Fruit fly (Drosophila melanogaster): ENCODE results near the gene CG10973.

Gene CG10973

DNA sequence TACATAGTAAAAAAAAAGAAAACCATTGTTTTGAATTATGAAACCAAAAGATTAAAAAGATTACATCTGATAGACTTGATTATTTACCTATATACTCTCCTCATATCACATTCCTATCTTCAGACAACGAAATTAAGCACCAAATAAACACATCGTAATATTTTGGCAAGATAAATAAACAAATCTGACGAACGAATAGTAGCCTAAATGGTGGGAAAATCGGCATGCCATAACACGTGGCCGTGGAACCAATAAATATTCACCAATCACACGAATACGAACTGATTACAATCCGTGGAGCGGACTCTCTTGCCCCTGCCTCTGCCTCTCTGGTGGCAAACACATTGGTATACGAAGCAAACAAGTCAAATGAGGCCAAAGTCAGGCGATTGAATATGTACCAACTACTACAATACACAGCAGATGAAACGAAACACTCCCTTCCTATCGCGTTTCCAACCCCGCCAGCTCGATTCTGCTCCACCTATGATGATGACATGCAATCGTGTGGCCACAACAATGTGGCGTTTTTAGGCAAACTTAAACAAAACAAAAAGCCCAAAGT, 41.6 kb upstream of the CG10973 start:
- peak; percentile 78 for TF ChIP-seq Med (GFP tag)
- TF ChIP-seq CG2199 (GFP tag; IDR thresholded peaks at IDR 0.05): peak; percentile 74; the same call in 1 of the 3 replicates
- no peak for TF ChIP-seq CG17361 (GFP tag; IDR thresholded peaks at IDR 0.05)
- TF ChIP-seq rib (GFP tag; IDR thresholded peaks at IDR 0.05): peak; percentile 34; the same call in 1 of the 2 replicates
- TF ChIP-seq gsb (GFP tag; IDR thresholded peaks at IDR 0.05): peak; percentile 6; the same call in 1 of the 2 replicates
- peak; percentile 28 for TF ChIP-seq wek (GFP tag; optimal IDR thresholded peaks at IDR 0.05)
- TF ChIP-seq MESR4 (GFP tag; optimal IDR thresholded peaks at IDR 0.05): no peak
- no peak for TF ChIP-seq BtbVII (GFP tag; optimal IDR thresholded peaks at IDR 0.05)
- no peak for TF ChIP-seq CG8290 (GFP tag; optimal IDR thresholded peaks at IDR 0.05)
- peak in 1 of 2 experiments; percentile 46 for TF ChIP-seq CG8290 (tag; optimal IDR thresholded peaks at IDR 0.05)
- no peak for TF ChIP-seq Dll (GFP tag; IDR thresholded peaks at IDR 0.05; ENCODE audit: partially characterized antibody)
- no peak for TF ChIP-seq Doc2 (GFP tag; IDR thresholded peaks at IDR 0.05)
- TF ChIP-seq Hand (GFP tag; optimal IDR thresholded peaks at IDR 0.05): peak; percentile 13
- TF ChIP-seq trem (tag; optimal IDR thresholded peaks at IDR 0.05): no peak
- no peak for TF ChIP-seq zf30C (GFP tag; optimal IDR thresholded peaks at IDR 0.05)
- TF ChIP-seq Pdp1 (GFP tag; optimal IDR thresholded peaks at IDR 0.05): peak in 1 of 2 experiments; percentile 57
- TF ChIP-seq slbo (GFP tag; IDR thresholded peaks at IDR 0.05): peak; percentile 25; the same call in 1 of the 2 replicates
- no peak for TF ChIP-seq HHEX (GFP tag; optimal IDR thresholded peaks at IDR 0.05)
- TF ChIP-seq Opbp (GFP tag; IDR thresholded peaks at IDR 0.05; ENCODE audit: partially characterized antibody): no peak
- TF ChIP-seq lbe (GFP tag; optimal IDR thresholded peaks at IDR 0.05): no peak
- TF ChIP-seq mirr (GFP tag; optimal IDR thresholded peaks at IDR 0.05): peak; percentile 46
- TF ChIP-seq sima (GFP tag; optimal IDR thresholded peaks at IDR 0.05): no peak
- TF ChIP-seq onecut (GFP tag; IDR thresholded peaks at IDR 0.05): 0 out of 2 replicates have a peak, but pooled peaks have one; percentile 9
- TF ChIP-seq Dip3 (GFP tag; optimal IDR thresholded peaks at IDR 0.05): no peak
- no peak for TF ChIP-seq CG32532 (GFP tag; IDR thresholded peaks at IDR 0.05)
- TF ChIP-seq so (GFP tag; IDR thresholded peaks at IDR 0.05): peak; percentile 42; the same call in 1 of the 3 replicates
- TF ChIP-seq CG10654 (GFP tag; optimal IDR thresholded peaks at IDR 0.05): no peak
- peak; percentile 36; the same call in 1 of the 2 replicates for TF ChIP-seq NFAT (GFP tag; IDR thresholded peaks at IDR 0.05)
- TF ChIP-seq schlank (tag; optimal IDR thresholded peaks at IDR 0.05): peak; percentile 9
- TF ChIP-seq zfh2 (GFP tag; optimal IDR thresholded peaks at IDR 0.05): no peak
- peak; percentile 22; the same call in 1 of the 2 replicates for TF ChIP-seq E2f1 (GFP tag; IDR thresholded peaks at IDR 0.05)
- TF ChIP-seq crol (GFP tag; IDR thresholded peaks at IDR 0.05): peak; percentile 83
- peak; percentile 50 for TF ChIP-seq sug (tag; optimal IDR thresholded peaks at IDR 0.05)
- TF ChIP-seq org-1 (GFP tag; optimal IDR thresholded peaks at IDR 0.05): no peak
- no peak for TF ChIP-seq eyg (GFP tag; optimal IDR thresholded peaks at IDR 0.05)
- TF ChIP-seq chinmo (GFP tag; IDR thresholded peaks at IDR 0.05; ENCODE audit: partially characterized antibody): peak; percentile 67; the same call in 1 of the 4 replicates
- TF ChIP-seq CG12769 (tag; optimal IDR thresholded peaks at IDR 0.05): peak; percentile 45
- no peak for TF ChIP-seq Hmx (GFP tag; optimal IDR thresholded peaks at IDR 0.05)
- TF ChIP-seq CG34376 (GFP tag; optimal IDR thresholded peaks at IDR 0.05): peak; percentile 47
- no peak for TF ChIP-seq CG13775 (GFP tag; optimal IDR thresholded peaks at IDR 0.05)
- TF ChIP-seq Meics (GFP tag; optimal IDR thresholded peaks at IDR 0.05): peak; percentile 14
- TF ChIP-seq Rfx (GFP tag; IDR thresholded peaks at IDR 0.05): peak; percentile 32; the same call in 1 of the 2 replicates
- no peak for TF ChIP-seq amos (GFP tag; IDR thresholded peaks at IDR 0.05; ENCODE audit: partially characterized antibody)
- TF ChIP-seq CG11247 (GFP tag; IDR thresholded peaks at IDR 0.05): no peak
- TF ChIP-seq CG1024 (GFP tag; IDR thresholded peaks at IDR 0.05): 0 out of 2 replicates have a peak, but pooled peaks have one; percentile 20
- no peak for TF ChIP-seq chif (GFP tag; optimal IDR thresholded peaks at IDR 0.05)
- peak; percentile 25 for TF ChIP-seq cwo (GFP tag; optimal IDR thresholded peaks at IDR 0.05)
- no peak for TF ChIP-seq CG31388 (GFP tag; optimal IDR thresholded peaks at IDR 0.05)
- no peak for TF ChIP-seq unc-4 (GFP tag; IDR thresholded peaks at IDR 0.05; ENCODE audit: partially characterized antibody)
- TF ChIP-seq Atf3 (GFP tag; optimal IDR thresholded peaks at IDR 0.05): no peak

Measured in whole organism, embryonic.